Fruit fly (Drosophila melanogaster): Measurements from ENCODE around the gene c11.1.
A peak's percentile ranks its signal among the peaks of the same experiment; 100 is the strongest.

Gene c11.1

DNA sequence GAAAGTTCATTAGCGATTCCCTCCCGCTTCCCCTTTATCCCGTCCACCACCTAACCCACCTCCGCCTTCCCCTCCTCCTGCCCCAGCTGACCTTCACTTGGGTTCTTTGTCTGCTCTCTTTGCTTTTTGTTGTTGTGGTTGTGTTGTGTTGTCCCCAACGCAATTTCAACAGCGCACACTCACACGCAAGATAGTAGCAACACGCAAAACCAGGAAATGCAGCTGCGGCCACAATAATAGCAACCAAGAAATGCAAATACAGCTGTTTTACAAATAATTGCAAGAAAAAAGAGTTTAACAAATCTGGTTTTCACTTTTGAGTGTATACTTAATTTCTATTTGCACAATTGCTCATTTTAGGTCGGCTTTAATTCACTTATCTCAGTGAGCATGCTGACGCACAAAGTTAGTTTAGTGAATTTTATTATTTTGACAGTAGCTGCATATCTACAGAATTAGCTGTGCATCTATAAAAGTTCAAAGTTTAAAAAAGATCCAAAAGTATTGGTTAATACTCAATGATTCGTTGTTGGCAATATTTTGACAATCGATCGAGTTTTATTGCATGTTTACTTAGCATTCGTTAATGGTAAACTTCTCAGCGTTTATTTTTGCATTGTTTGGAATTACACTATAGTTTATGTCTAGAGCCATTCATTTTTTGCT lies 31.6 kb downstream of the c11.1 start (continued):
- TF ChIP-seq Ets97D (GFP tag; optimal IDR thresholded peaks at IDR 0.05) (no peak), Max (GFP tag; optimal IDR thresholded peaks at IDR 0.05) (no peak), trh (GFP tag; optimal IDR thresholded peaks at IDR 0.05) (no peak), cad (GFP tag; optimal IDR thresholded peaks at IDR 0.05) (no peak), dm (GFP tag; optimal IDR thresholded peaks at IDR 0.05) (no peak), p53 (GFP tag; optimal IDR thresholded peaks at IDR 0.05) (no peak), crp (GFP tag; optimal IDR thresholded peaks at IDR 0.05) (no peak), sr (GFP tag; IDR thresholded peaks at IDR 0.05) (no peak), Asciz (GFP tag; optimal IDR thresholded peaks at IDR 0.05) (peak; percentile 20), CG17802 (tag; optimal IDR thresholded peaks at IDR 0.05) (no peak), CG11085 (GFP tag; IDR thresholded peaks at IDR 0.05) (no peak), CG34224 (GFP tag; IDR thresholded peaks at IDR 0.05; ENCODE audit: partially characterized antibody) (no peak), Dref (GFP tag; IDR thresholded peaks at IDR 0.05) (no peak), chm (GFP tag; IDR thresholded peaks at IDR 0.05) (no peak), grau (tag; optimal IDR thresholded peaks at IDR 0.05) (peak; percentile 25), org-1 (GFP tag; optimal IDR thresholded peaks at IDR 0.05) (peak; percentile 0), gro (GFP tag; optimal IDR thresholded peaks at IDR 0.05) (no peak), Fer3 (tag; optimal IDR thresholded peaks at IDR 0.05) (no peak), Antp (GFP tag; optimal IDR thresholded peaks at IDR 0.05) (peak; percentile 13), Elba2 (GFP tag; optimal IDR thresholded peaks at IDR 0.05) (no peak), slou (GFP tag; optimal IDR thresholded peaks at IDR 0.05) (no peak), CG2199 (GFP tag; IDR thresholded peaks at IDR 0.05) (0 out of 3 replicates have a peak, but pooled peaks have one; percentile 42), Gsc (GFP tag; IDR thresholded peaks at IDR 0.05) (no peak), CG43689 (GFP tag; IDR thresholded peaks at IDR 0.05) (no peak), Mad (GFP tag; optimal IDR thresholded peaks at IDR 0.05) (no peak), CG3065 (GFP tag; optimal IDR thresholded peaks at IDR 0.05) (no peak), luna (GFP tag; optimal IDR thresholded peaks at IDR 0.05) (no peak), CG10462 (GFP tag; optimal IDR thresholded peaks at IDR 0.05) (no peak), Rfx (GFP tag; IDR thresholded peaks at IDR 0.05) (no peak), CG10979 (tag; optimal IDR thresholded peaks at IDR 0.05) (peak; percentile 34), lilli (GFP tag; optimal IDR thresholded peaks at IDR 0.05) (peak; percentile 25), CoRest (tag; optimal IDR thresholded peaks at IDR 0.05) (peak; percentile 9), dmrt11E (tag; optimal IDR thresholded peaks at IDR 0.05) (peak; percentile 7), CG8290 (GFP tag; optimal IDR thresholded peaks at IDR 0.05) (no peak), CG8290 (tag; optimal IDR thresholded peaks at IDR 0.05) (peak in 1 of 2 experiments; percentile 45), CG18764 (GFP tag; optimal IDR thresholded peaks at IDR 0.05) (no peak), bcd (GFP tag; optimal IDR thresholded peaks at IDR 0.05) (peak; percentile 24), CG32532 (GFP tag; IDR thresholded peaks at IDR 0.05) (no peak), sisA (GFP tag; IDR thresholded peaks at IDR 0.05) (0 out of 2 replicates have a peak, but pooled peaks have one; percentile 26), CG3838 (GFP tag; optimal IDR thresholded peaks at IDR 0.05) (no peak), crol (GFP tag; IDR thresholded peaks at IDR 0.05) (peak; percentile 84), tin (GFP tag; optimal IDR thresholded peaks at IDR 0.05) (peak; percentile 22), nom (GFP tag; optimal IDR thresholded peaks at IDR 0.05) (peak; percentile 44), danr (GFP tag; IDR thresholded peaks at IDR 0.05) (no peak), CG17186 (GFP tag; optimal IDR thresholded peaks at IDR 0.05) (no peak), ssp (GFP tag; IDR thresholded peaks at IDR 0.05) (no peak), btn (GFP tag; optimal IDR thresholded peaks at IDR 0.05) (peak; percentile 27), sc (optimal IDR thresholded peaks at IDR 0.05) (no peak), sc (GFP tag; optimal IDR thresholded peaks at IDR 0.05) (no peak), CG17361 (GFP tag; IDR thresholded peaks at IDR 0.05) (peak; percentile 47; the same call in 1 of the 3 replicates), CG8388 (GFP tag; optimal IDR thresholded peaks at IDR 0.05) (peak; percentile 11), CG6765 (GFP tag; optimal IDR thresholded peaks at IDR 0.05) (no peak)

Measured in whole organism, embryonic.